Worm (Caenorhabditis elegans): Measurements from ENCODE around the gene twk-14.

Gene twk-14

DNA sequence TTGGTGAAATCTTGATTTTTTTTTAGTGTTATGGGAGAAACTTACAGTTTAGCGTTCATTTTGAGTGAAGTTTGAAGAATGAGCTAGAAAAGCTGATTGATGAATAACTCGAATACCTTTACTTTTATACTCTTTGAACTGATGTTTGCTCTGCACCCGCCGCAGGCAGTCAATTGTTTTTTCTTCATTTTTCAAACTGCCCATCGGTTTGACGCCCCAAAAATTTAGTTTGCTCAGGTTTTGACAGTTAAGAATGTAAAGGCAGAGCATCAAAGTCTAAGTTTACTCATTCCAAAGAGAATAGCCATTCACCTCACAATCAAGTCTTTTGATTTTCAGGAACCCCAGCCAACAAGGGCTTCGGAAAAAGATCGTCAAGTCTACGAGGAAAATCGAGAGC lies 33.9 kb downstream of the twk-14 start, which contains the start of gene fipr-1:
fipr-1 (minus strand) TSS at position 101 of the 400 bp plus-strand sequence.
- TF ChIP-seq F13H6.1 (tag; optimal IDR thresholded peaks at IDR 0.05) (no peak), mab-5 (tag; optimal IDR thresholded peaks at IDR 0.05) (no peak), nhr-21 (tag; optimal IDR thresholded peaks at IDR 0.05) (no peak), lsy-2 (tag; optimal IDR thresholded peaks at IDR 0.05) (no peak), C34F6.9 (tag; optimal IDR thresholded peaks at IDR 0.05) (no peak), unc-55 (GFP tag; optimal IDR thresholded peaks at IDR 0.05) (no peak), nhr-10 (tag; optimal IDR thresholded peaks at IDR 0.05) (no peak), mdl-1 (tag; optimal IDR thresholded peaks at IDR 0.05) (no peak), ceh-16 (tag; optimal IDR thresholded peaks at IDR 0.05) (no peak), nhr-23 (tag; optimal IDR thresholded peaks at IDR 0.05) (no peak), blmp-1 (tag; optimal IDR thresholded peaks at IDR 0.05; ENCODE audit: insufficient read depth) (no peak), Y55F3AM.14 (GFP tag; optimal IDR thresholded peaks at IDR 0.05) (no peak)

- TF ChIP-seq unc-39 (tag; optimal IDR thresholded peaks at IDR 0.05) (no peak), elt-3 (tag; optimal IDR thresholded peaks at IDR 0.05) (no peak), fos-1 (tag; optimal IDR thresholded peaks at IDR 0.05) (no peak), nhr-23 (tag; optimal IDR thresholded peaks at IDR 0.05) (no peak), zag-1 (tag; optimal IDR thresholded peaks at IDR 0.05) (no peak), elt-1 (tag; optimal IDR thresholded peaks at IDR 0.05) (no peak), ztf-4 (tag; optimal IDR thresholded peaks at IDR 0.05) (no peak), nhr-12 (tag; optimal IDR thresholded peaks at IDR 0.05) (no peak), C34F6.9 (tag; optimal IDR thresholded peaks at IDR 0.05) (no peak), mbf-1 (tag; optimal IDR thresholded peaks at IDR 0.05) (no peak), blmp-1 (tag; optimal IDR thresholded peaks at IDR 0.05; ENCODE audit: insufficient read depth) (no peak), gmeb-1 (tag; optimal IDR thresholded peaks at IDR 0.05) (no peak), nhr-77 (tag; optimal IDR thresholded peaks at IDR 0.05) (no peak), nhr-10 (tag; optimal IDR thresholded peaks at IDR 0.05) (no peak), Y55F3AM.14 (GFP tag; optimal IDR thresholded peaks at IDR 0.05) (no peak), mab-5 (tag; optimal IDR thresholded peaks at IDR 0.05) (no peak), ZK546.5 (tag; optimal IDR thresholded peaks at IDR 0.05) (no peak)
Measured at ce11 chrV:12358347-12358746, 37.2 kb downstream of the twk-14 start, which contains the start of gene F23H12.5. TSS of gene F23H12.5 (plus strand) at chrV:12358647.

DNA sequence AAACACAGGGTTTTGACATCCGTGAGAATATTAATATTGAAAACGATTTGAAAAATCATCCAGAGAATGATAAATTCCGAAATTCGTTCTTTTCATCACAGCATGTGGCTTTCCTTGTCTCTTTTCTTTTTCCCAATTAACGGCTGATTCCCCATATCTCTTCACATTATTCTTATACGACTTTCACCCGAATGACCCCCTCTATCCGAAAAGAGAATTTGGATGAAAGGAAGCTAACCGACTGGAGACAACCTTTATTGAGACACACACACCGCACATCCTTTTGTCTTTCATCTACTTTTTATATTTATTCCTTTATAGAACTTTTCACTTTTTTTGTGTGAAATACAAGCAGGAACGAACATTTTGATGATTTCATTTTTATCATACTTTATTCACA lies 37.9 kb downstream of the twk-14 start:
- TF ChIP-seq nhr-77 (tag; optimal IDR thresholded peaks at IDR 0.05), result no peak
- no peak for TF ChIP-seq mdl-1 (tag; optimal IDR thresholded peaks at IDR 0.05)
- TF ChIP-seq zag-1 (tag; optimal IDR thresholded peaks at IDR 0.05), result no peak
- no peak for TF ChIP-seq Y55F3AM.14 (GFP tag; optimal IDR thresholded peaks at IDR 0.05)
- TF ChIP-seq nhr-6 (tag; optimal IDR thresholded peaks at IDR 0.05), result no peak
- TF ChIP-seq F13H6.1 (tag; optimal IDR thresholded peaks at IDR 0.05), result no peak
- TF ChIP-seq lin-11 (tag; optimal IDR thresholded peaks at IDR 0.05), result no peak
- TF ChIP-seq sma-9 (GFP tag; optimal IDR thresholded peaks at IDR 0.05), result no peak
- no peak for TF ChIP-seq sma-9 (tag; optimal IDR thresholded peaks at IDR 0.05)
- TF ChIP-seq ceh-82 (tag; optimal IDR thresholded peaks at IDR 0.05), result no peak
- no peak for TF ChIP-seq mab-5 (tag; optimal IDR thresholded peaks at IDR 0.05)

- TF ChIP-seq blmp-1 (tag; optimal IDR thresholded peaks at IDR 0.05; ENCODE audit: insufficient read depth) (peak; percentile 11), peb-1 (tag; optimal IDR thresholded peaks at IDR 0.05) (no peak), sma-9 (GFP tag; optimal IDR thresholded peaks at IDR 0.05) (no peak), sma-9 (tag; optimal IDR thresholded peaks at IDR 0.05) (no peak), lsy-2 (tag; optimal IDR thresholded peaks at IDR 0.05) (peak in 1 of 2 experiments; percentile 43), unc-62 (GFP tag; optimal IDR thresholded peaks at IDR 0.05) (no peak), ama-1 (optimal IDR thresholded peaks at IDR 0.05) (peak; percentile 84), nhr-21 (tag; optimal IDR thresholded peaks at IDR 0.05) (peak; percentile 52), sem-4 (tag; optimal IDR thresholded peaks at IDR 0.05) (peak; percentile 53)
Measured at ce11 chrV:12354193-12354830, 41.2 kb downstream of the twk-14 start.

DNA sequence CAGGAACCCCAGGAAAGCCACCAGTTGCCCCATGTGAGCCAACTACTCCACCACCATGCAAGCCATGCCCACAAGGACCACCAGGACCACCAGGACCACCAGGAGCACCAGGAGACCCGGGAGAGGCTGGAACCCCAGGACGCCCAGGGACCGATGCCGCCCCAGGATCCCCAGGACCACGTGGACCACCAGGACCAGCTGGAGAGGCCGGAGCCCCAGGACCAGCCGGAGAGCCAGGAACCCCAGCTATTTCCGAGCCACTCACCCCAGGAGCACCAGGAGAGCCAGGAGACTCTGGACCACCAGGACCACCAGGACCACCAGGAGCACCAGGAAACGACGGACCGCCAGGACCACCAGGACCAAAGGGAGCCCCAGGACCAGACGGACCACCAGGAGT lies 42.0 kb downstream of the twk-14 start:
- TF ChIP-seq nhr-12 (tag; optimal IDR thresholded peaks at IDR 0.05) (no peak), C34F6.9 (tag; optimal IDR thresholded peaks at IDR 0.05) (no peak), nhr-10 (tag; optimal IDR thresholded peaks at IDR 0.05) (no peak), zag-1 (tag; optimal IDR thresholded peaks at IDR 0.05) (no peak), lsy-2 (tag; optimal IDR thresholded peaks at IDR 0.05) (no peak), crh-2 (tag; optimal IDR thresholded peaks at IDR 0.05) (no peak), skn-1 (tag; optimal IDR thresholded peaks at IDR 0.05) (no peak), mab-5 (tag; optimal IDR thresholded peaks at IDR 0.05) (no peak), aly-2 (tag; optimal IDR thresholded peaks at IDR 0.05) (no peak)

Data from whole organism, L2 larva.